Fruit fly (Drosophila melanogaster): ENCODE data around the gene CG2100.

- TF ChIP-seq CTCF (optimal IDR thresholded peaks at IDR 0.05), result no peak
- TF ChIP-seq CG8478 (optimal IDR thresholded peaks at IDR 0.05), result no peak
Measured at dm6 chr3R:5736305-5736869, at the start of gene CG2100, which contains the start of gene CG1236.

Data from S2 (cell line).